Worm (Caenorhabditis elegans) whole organism, late embryonic: ENCODE results near the gene osm-11.
A peak's percentile ranks its signal among the peaks of the same experiment; 100 is the strongest.

Experiments
- C08G9.2 ChIP-seq: sonication (generic microtip); optimal IDR thresholded peaks from 2 replicates; lab custom pipeline; 2016; ENCODE audit warnings: mild to moderate bottlenecking, missing genetic modification characterization, moderate library complexity, missing compliant biosample characterization
- C38D4.7 ChIP-seq: fragments of 200-800 bp; sonication (Bioruptor generic); optimal IDR thresholded peaks from 2 replicates; lab custom pipeline; 2018; ENCODE audit warnings: mild to moderate bottlenecking, missing genetic modification characterization, moderate library complexity, missing compliant biosample characterization
- F13H6.1 ChIP-seq: sonication (generic microtip); optimal IDR thresholded peaks from 2 replicates; lab custom pipeline; 2016; ENCODE audit warnings: missing genetic modification characterization, missing compliant biosample characterization
- K09A11.1 ChIP-seq: sonication (generic microtip); optimal IDR thresholded peaks from 2 replicates; lab custom pipeline; 2017; ENCODE audit warnings: antibody characterized with exemption, mild to moderate bottlenecking, missing genetic modification characterization, missing compliant biosample characterization; ENCODE audit not compliant: insufficient read depth
- ahr-1 ChIP-seq: sonication (generic microtip); optimal IDR thresholded peaks from 2 replicates; lab custom pipeline; 2016; ENCODE audit warnings: missing genetic modification characterization, missing compliant biosample characterization
- ama-1 ChIP-seq: fragments of 150-350 bp; optimal IDR thresholded peaks from 2 replicates; lab custom pipeline; 2014
- ceh-14 ChIP-seq: sonication (generic microtip); optimal IDR thresholded peaks from 2 replicates; lab custom pipeline; 2016; ENCODE audit warnings: missing genotype, missing genetic modification characterization, missing compliant biosample characterization
- ceh-18 ChIP-seq: sonication (generic microtip); optimal IDR thresholded peaks from 2 replicates; lab custom pipeline; 2016; ENCODE audit warnings: missing genetic modification characterization, missing compliant biosample characterization
- ceh-2 ChIP-seq: sonication (generic microtip); optimal IDR thresholded peaks from 2 replicates; lab custom pipeline; 2016; ENCODE audit warnings: missing genotype, missing genetic modification characterization, missing compliant biosample characterization
- ceh-22 ChIP-seq: sonication (generic microtip); optimal IDR thresholded peaks from 2 replicates; lab custom pipeline; 2017; ENCODE audit warnings: missing biosample characterization, missing genetic modification characterization
- ceh-24 ChIP-seq: sonication (generic microtip); optimal IDR thresholded peaks from 2 replicates; lab custom pipeline; 2016; ENCODE audit warnings: mild to moderate bottlenecking, missing genetic modification characterization, missing compliant biosample characterization
- ceh-30 ChIP-seq: fragments of 150-350 bp; optimal IDR thresholded peaks from 2 replicates; lab custom pipeline; 2014; ENCODE audit warnings: missing biosample characterization, missing genetic modification characterization
- ceh-31 ChIP-seq: sonication (generic microtip); optimal IDR thresholded peaks from 2 replicates; lab custom pipeline; 2016; ENCODE audit warnings: missing genetic modification characterization, missing compliant biosample characterization
- ceh-34 ChIP-seq: sonication (generic microtip); optimal IDR thresholded peaks from 2 replicates; lab custom pipeline; 2016; ENCODE audit warnings: mild to moderate bottlenecking, missing genetic modification characterization, missing compliant biosample characterization
- ceh-48 ChIP-seq: sonication (generic microtip); optimal IDR thresholded peaks from 2 replicates; lab custom pipeline; 2016; ENCODE audit warnings: missing genetic modification characterization, inconsistent platforms, missing compliant biosample characterization
- ceh-9 ChIP-seq: sonication (generic microtip); optimal IDR thresholded peaks from 2 replicates; lab custom pipeline; 2016; ENCODE audit warnings: mild to moderate bottlenecking, missing genetic modification characterization, inconsistent platforms, missing compliant biosample characterization
- dmd-4 ChIP-seq: sonication (generic microtip); optimal IDR thresholded peaks from 2 replicates; lab custom pipeline; 2016; ENCODE audit warnings: borderline replicate concordance, missing genetic modification characterization, missing compliant biosample characterization
- dve-1 ChIP-seq: sonication (generic microtip); optimal IDR thresholded peaks from 2 replicates; lab custom pipeline; 2017; ENCODE audit warnings: antibody characterized with exemption, mild to moderate bottlenecking, missing genetic modification characterization, missing compliant biosample characterization
- elt-2 ChIP-seq: sonication (generic microtip); optimal IDR thresholded peaks from 2 replicates; lab custom pipeline; 2016; ENCODE audit warnings: missing genetic modification reagents, missing genetic modification characterization, missing compliant biosample characterization
- eyg-1 ChIP-seq: sonication (generic microtip); optimal IDR thresholded peaks from 2 replicates; lab custom pipeline; 2016; ENCODE audit warnings: missing genotype, missing genetic modification characterization, missing compliant biosample characterization
- fax-1 ChIP-seq: sonication (generic microtip); optimal IDR thresholded peaks from 2 replicates; lab custom pipeline; 2016; ENCODE audit warnings: missing genotype, missing genetic modification characterization, missing compliant biosample characterization
- fkh-10 ChIP-seq: fragments of 150-350 bp; optimal IDR thresholded peaks from 2 replicates; lab custom pipeline; 2014; ENCODE audit warnings: missing biosample characterization, missing genetic modification reagents, missing genetic modification characterization
- hlh-30 ChIP-seq: sonication (generic microtip); optimal IDR thresholded peaks from 2 replicates; lab custom pipeline; 2017; ENCODE audit warnings: antibody characterized with exemption, missing genetic modification characterization, missing compliant biosample characterization; ENCODE audit not compliant: insufficient read depth
- hlh-6 ChIP-seq: sonication (generic microtip); optimal IDR thresholded peaks from 2 replicates; lab custom pipeline; 2016; ENCODE audit warnings: missing genotype, missing genetic modification characterization, missing compliant biosample characterization
- hlh-8 ChIP-seq: sonication (generic microtip); optimal IDR thresholded peaks from 2 replicates; lab custom pipeline; 2016; ENCODE audit warnings: missing genotype, missing genetic modification characterization, missing compliant biosample characterization
- lim-6 ChIP-seq: sonication (generic microtip); optimal IDR thresholded peaks from 2 replicates; lab custom pipeline; 2016; ENCODE audit warnings: missing genetic modification characterization, missing compliant biosample characterization
- lin-11 ChIP-seq: fragments of 200-800 bp; sonication (Bioruptor generic); optimal IDR thresholded peaks from 2 replicates; lab custom pipeline; 2018; ENCODE audit warnings: mild to moderate bottlenecking, missing genetic modification characterization, missing compliant biosample characterization
- madf-2 ChIP-seq: sonication (generic microtip); optimal IDR thresholded peaks from 2 replicates; lab custom pipeline; 2017; ENCODE audit warnings: missing genetic modification characterization, missing compliant biosample characterization
- nfya-1 ChIP-seq: sonication (generic microtip); optimal IDR thresholded peaks from 2 replicates; lab custom pipeline; 2017; ENCODE audit warnings: missing genetic modification characterization, mild to moderate bottlenecking, missing compliant biosample characterization, antibody characterized with exemption, moderate library complexity
- npax-4 ChIP-seq: sonication (generic microtip); optimal IDR thresholded peaks from 2 replicates; lab custom pipeline; 2016; ENCODE audit warnings: missing genetic modification characterization, missing compliant biosample characterization
- odd-2 ChIP-seq: sonication (generic microtip); optimal IDR thresholded peaks from 2 replicates; lab custom pipeline; 2017; ENCODE audit warnings: antibody characterized with exemption, mild to moderate bottlenecking, missing genetic modification characterization, missing compliant biosample characterization
- pat-9 ChIP-seq: fragments of 200-800 bp; sonication (Bioruptor generic); optimal IDR thresholded peaks from 2 replicates; lab custom pipeline; 2018; ENCODE audit warnings: mild to moderate bottlenecking, missing genetic modification characterization, moderate library complexity, missing compliant biosample characterization
- pax-1 ChIP-seq: fragments of 150-350 bp; optimal IDR thresholded peaks from 2 replicates; lab custom pipeline; 2014; ENCODE audit warnings: missing biosample characterization, missing genetic modification characterization
- pha-4 ChIP-seq: fragments of 150-350 bp; optimal IDR thresholded peaks from 2 replicates; lab custom pipeline; 2018; ENCODE audit warnings: missing biosample characterization, missing genetic modification reagents, missing genetic modification characterization
- pqm-1 ChIP-seq: sonication (generic microtip); optimal IDR thresholded peaks from 2 replicates; lab custom pipeline; 2016; ENCODE audit warnings: missing genetic modification characterization, missing compliant biosample characterization
- pros-1 ChIP-seq: fragments of 150-350 bp; optimal IDR thresholded peaks from 2 replicates; lab custom pipeline; 2014; ENCODE audit warnings: missing biosample characterization, missing genetic modification reagents, missing genetic modification characterization
- ref-2 ChIP-seq: sonication (generic microtip); optimal IDR thresholded peaks from 2 replicates; lab custom pipeline; 2016; ENCODE audit warnings: missing genetic modification characterization, missing compliant biosample characterization
- rnt-1 ChIP-seq: sonication (generic microtip); optimal IDR thresholded peaks from 2 replicates; lab custom pipeline; 2016; ENCODE audit warnings: missing genetic modification characterization, missing compliant biosample characterization
- sdc-2 ChIP-seq: sonication (generic microtip); optimal IDR thresholded peaks from 2 replicates; lab custom pipeline; 2016; ENCODE audit warnings: missing genotype, missing genetic modification characterization, missing compliant biosample characterization
- sox-4 ChIP-seq: sonication (generic microtip); optimal IDR thresholded peaks from 2 replicates; lab custom pipeline; 2017; ENCODE audit warnings: mild to moderate bottlenecking, missing genetic modification characterization, inconsistent platforms, missing compliant biosample characterization
- syd-9 ChIP-seq: sonication (generic microtip); optimal IDR thresholded peaks from 2 replicates; lab custom pipeline; 2016; ENCODE audit warnings: mild to moderate bottlenecking, missing genetic modification characterization, moderate library complexity, missing compliant biosample characterization
- tbx-2 ChIP-seq: sonication (generic microtip); optimal IDR thresholded peaks from 2 replicates; lab custom pipeline; 2016; ENCODE audit warnings: missing genetic modification characterization, missing compliant biosample characterization
- unc-3 ChIP-seq, 2 experiments: fragments of 200-800 bp in 1 of 2; sonication (Bioruptor generic) in 1 of 2; sonication (generic microtip) in 1 of 2; conservative IDR thresholded peaks in 1 of 2; optimal IDR thresholded peaks in 1 of 2; 2 replicates each; pipeline versions ENCODE4 v1.3.6 to Lab custom; 2016 to 2022; ENCODE audit warnings: missing compliant biosample characterization in 2 of 2, missing genetic modification characterization in 2 of 2, missing genetic modification reagents in 1 of 2
- unc-55 ChIP-seq: sonication (generic microtip); optimal IDR thresholded peaks from 2 replicates; lab custom pipeline; 2017; ENCODE audit warnings: missing biosample characterization, missing genetic modification reagents, missing genetic modification characterization
- unc-86 ChIP-seq: sonication (generic microtip); optimal IDR thresholded peaks from 2 replicates; lab custom pipeline; 2016; ENCODE audit warnings: missing genetic modification characterization, missing compliant biosample characterization
- zip-5 ChIP-seq: sonication (generic microtip); optimal IDR thresholded peaks from 2 replicates; lab custom pipeline; 2016; ENCODE audit warnings: missing genetic modification characterization, missing compliant biosample characterization

osm-11 gene

DNA sequence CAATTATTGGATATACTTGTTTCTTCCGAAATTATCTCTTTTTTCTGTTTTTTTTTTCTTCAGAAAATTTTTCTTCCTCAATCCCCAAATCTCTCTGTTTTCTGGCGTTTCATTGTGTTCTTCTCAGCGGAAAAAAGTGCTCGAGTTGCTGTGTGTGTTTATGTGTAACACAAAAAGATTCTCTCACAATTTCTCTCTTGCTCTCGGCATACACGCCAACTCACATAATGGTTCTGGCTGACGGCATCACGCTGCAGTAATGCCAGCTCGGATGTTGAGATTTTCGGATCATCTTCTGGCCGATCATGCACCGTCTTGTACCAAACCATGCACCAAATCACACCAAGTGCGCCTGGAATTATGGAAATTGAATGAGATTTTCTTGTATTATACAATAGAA is 40.6 kb upstream of the osm-11 start:
- TF ChIP-seq tbx-2 (tag; lab: Kevin White, UChicago) (no peak), ahr-1 (tag; lab: Kevin White, UChicago) (no peak), C08G9.2 (tag; lab: Kevin White, UChicago) (no peak), ceh-31 (tag; lab: Kevin White, UChicago) (no peak), zip-5 (tag; lab: Kevin White, UChicago) (no peak), lim-6 (no peak), ceh-22 (tag; lab: Kevin White, UChicago) (no peak), sdc-2 (tag; lab: Kevin White, UChicago) (no peak), ceh-14 (tag; lab: Kevin White, UChicago) (no peak), sox-4 (tag; lab: Kevin White, UChicago) (no peak), ceh-18 (tag; lab: Kevin White, UChicago) (no peak), npax-4 (no peak), ceh-2 (tag; lab: Kevin White, UChicago) (no peak), pqm-1 (tag; lab: Kevin White, UChicago) (no peak), ceh-24 (no peak), C38D4.7 (GFP tag; lab: Kevin White, UChicago) (no peak), ref-2 (tag; lab: Kevin White, UChicago) (no peak), hlh-8 (tag; lab: Kevin White, UChicago) (no peak), ceh-30 (no peak), madf-2 (tag; lab: Kevin White, UChicago) (no peak)

ce11 chrX:17458887-17459286 is 37.5 kb upstream of the osm-11 start, which contains the start of gene mlc-1:
TSS of gene mlc-1 (plus strand) at chrX:17459210.
- TF ChIP-seq K09A11.1 (tag; lab: Kevin White, UChicago) (no peak), rnt-1 (tag; lab: Kevin White, UChicago) (peak; percentile 51), pat-9 (peak; percentile 60), odd-2 (no peak), ceh-2 (tag; lab: Kevin White, UChicago) (no peak), ceh-24 (no peak), dve-1 (tag; lab: Kevin White, UChicago) (no peak), tbx-2 (tag; lab: Kevin White, UChicago) (peak; percentile 3), pha-4 (tag; lab: Kevin White, UChicago) (no peak), pax-1 (tag; lab: Kevin White, UChicago) (no peak), ceh-34 (peak; percentile 27), ceh-22 (tag; lab: Kevin White, UChicago) (no peak), ceh-18 (tag; lab: Kevin White, UChicago) (peak; percentile 73)

ce11 chrX:17456536-17457165 is 35.3 kb upstream of the osm-11 start, which contains the start of gene mlc-2:
TSS of gene mlc-2 (minus strand) at chrX:17456586.
- TF ChIP-seq dve-1 (tag; lab: Kevin White, UChicago) (no peak), fax-1 (tag; lab: Kevin White, UChicago) (no peak), F13H6.1 (tag; lab: Kevin White, UChicago) (no peak), ceh-34 (peak; percentile 72), fkh-10 (GFP tag; lab: Kevin White, UChicago) (no peak), ref-2 (tag; lab: Kevin White, UChicago) (peak; percentile 19), nfya-1 (tag; lab: Kevin White, UChicago) (no peak), ceh-48 (tag; lab: Kevin White, UChicago) (no peak), ceh-18 (tag; lab: Kevin White, UChicago) (peak; percentile 93), ceh-22 (tag; lab: Kevin White, UChicago) (no peak), ceh-14 (tag; lab: Kevin White, UChicago) (no peak), odd-2 (no peak), unc-86 (tag; lab: Kevin White, UChicago) (no peak), eyg-1 (tag; lab: Kevin White, UChicago) (no peak), hlh-6 (tag; lab: Kevin White, UChicago) (peak; percentile 8), unc-3 (GFP tag; conservative IDR thresholded peaks at IDR 0.05; lab: Robert Waterston, UW) (0 out of 2 replicates have a peak, but pooled peaks have one; percentile 16), unc-3 (tag; optimal IDR thresholded peaks at IDR 0.05; lab: Kevin White, UChicago) (no peak), zip-5 (tag; lab: Kevin White, UChicago) (no peak), hlh-30 (tag; lab: Kevin White, UChicago) (no peak), unc-55 (GFP tag; lab: Kevin White, UChicago) (peak; percentile 31), ceh-9 (no peak), pros-1 (tag; lab: Kevin White, UChicago) (no peak), elt-2 (tag; lab: Kevin White, UChicago) (no peak), sdc-2 (tag; lab: Kevin White, UChicago) (peak; percentile 33), syd-9 (tag; lab: Kevin White, UChicago) (peak; percentile 58), rnt-1 (tag; lab: Kevin White, UChicago) (peak; percentile 78), pat-9 (peak; percentile 24), lin-11 (tag; lab: Kevin White, UChicago) (no peak), dmd-4 (tag; lab: Kevin White, UChicago) (no peak), ceh-2 (tag; lab: Kevin White, UChicago) (no peak), ama-1 (lab: Kevin White, UChicago) (no peak)
